Worm (Caenorhabditis elegans) whole organism, midembryonic: Measurements from ENCODE around the gene srw-56.
"Not testable (repeated sequence)": the region's sequence is repeated elsewhere in the genome, so short reads cannot be mapped to it uniquely, and the experiment has no call there.

ENCODE experiments used
- T22C8.4 ChIP-seq: fragments of 200-800 bp; sonication (Bioruptor generic); IDR thresholded peaks from 2 replicates; pipeline ENCODE4 v1.3.6; 2022; ENCODE audit warnings: missing genetic modification characterization, missing compliant biosample characterization
- cog-1 ChIP-seq: sonication (generic microtip); optimal IDR thresholded peaks from 2 replicates; lab custom pipeline; 2016; ENCODE audit warnings: missing genetic modification characterization, missing compliant biosample characterization
- flt-1 ChIP-seq: fragments of 200-800 bp; sonication (Bioruptor generic); IDR thresholded peaks from 2 replicates; pipeline ENCODE4 v1.3.6; 2022; ENCODE audit warnings: missing genetic modification characterization, missing compliant biosample characterization
- klf-2 ChIP-seq: fragments of 200-800 bp; sonication (Bioruptor generic); conservative IDR thresholded peaks from 2 replicates; pipeline ENCODE4 v1.3.6; 2022; ENCODE audit warnings: missing genetic modification reagents, missing genetic modification characterization, missing compliant biosample characterization
- med-1 ChIP-seq: sonication (generic microtip); optimal IDR thresholded peaks from 2 replicates; lab custom pipeline; 2017; ENCODE audit warnings: missing genetic modification characterization, mild to moderate bottlenecking, missing compliant biosample characterization, antibody characterized with exemption, missing genetic modification reagents; ENCODE audit not compliant: insufficient read depth
- ref-1 ChIP-seq: fragments of 200-800 bp; sonication (Bioruptor generic); conservative IDR thresholded peaks from 2 replicates; pipeline ENCODE4 v1.3.6; 2022; ENCODE audit warnings: missing genetic modification reagents, missing genetic modification characterization, missing compliant biosample characterization
- tab-1 ChIP-seq: fragments of 200-800 bp; sonication (Bioruptor generic); IDR thresholded peaks from 2 replicates; pipeline ENCODE4 v1.3.6; 2022; ENCODE audit warnings: missing genetic modification characterization, missing compliant biosample characterization
- ztf-23 ChIP-seq: fragments of 200-800 bp; sonication (Bioruptor generic); IDR thresholded peaks from 2 replicates; pipeline ENCODE4 v1.3.6; 2022; ENCODE audit warnings: missing genetic modification reagents, missing genetic modification characterization, missing compliant biosample characterization
- ztf-29 ChIP-seq: fragments of 200-800 bp; sonication (Bioruptor generic); IDR thresholded peaks from 2 replicates; pipeline ENCODE4 v1.3.6; 2022; ENCODE audit warnings: missing genetic modification reagents, missing genetic modification characterization, missing compliant biosample characterization

Gene srw-56

ce11 chrV:15943125-15943524, 9.5 kb downstream of the srw-56 start, which contains the start of gene srw-53:
srw-53 (plus strand) TSS chrV:15943425.
- TF ChIP-seq cog-1 (tag; lab: Kevin White, UChicago) = no peak
- no peak for TF ChIP-seq T22C8.4
- no peak for TF ChIP-seq flt-1
- TF ChIP-seq med-1 (GFP tag; lab: Kevin White, UChicago) = no peak
- no peak for TF ChIP-seq tab-1
- no peak for TF ChIP-seq ref-1 (GFP tag; lab: Robert Waterston, UW)
- TF ChIP-seq ztf-23 = no peak
- TF ChIP-seq klf-2 (GFP tag; lab: Robert Waterston, UW) = no peak
- TF ChIP-seq ztf-29 = no peak

DNA sequence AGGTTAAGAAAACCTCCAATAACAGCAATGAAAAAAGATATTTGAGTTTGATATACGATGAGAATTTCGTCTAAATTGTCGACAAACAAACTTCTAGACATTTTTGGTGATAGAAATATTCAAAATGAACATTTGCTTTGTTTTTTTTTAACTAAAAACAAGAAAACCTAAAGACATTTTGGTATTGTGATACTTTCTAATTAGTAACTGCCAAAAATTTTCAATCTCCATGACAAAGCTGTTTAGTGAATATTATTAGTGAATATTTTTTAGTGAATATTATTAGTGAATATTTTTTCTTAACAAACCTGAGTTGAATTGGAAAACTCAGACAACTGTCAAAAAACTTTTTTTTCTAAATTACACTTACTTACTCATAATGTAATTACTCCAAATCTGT, 12.4 kb downstream of the srw-56 start, which contains the start of gene srw-55:
Gene srw-55 (minus strand): TSS at position 101 of the 400 bp plus-strand sequence.
- TF ChIP-seq flt-1 = no peak
- TF ChIP-seq T22C8.4 = no peak
- TF ChIP-seq cog-1 (tag; lab: Kevin White, UChicago) = no peak
- TF ChIP-seq tab-1 = no peak
- no peak for TF ChIP-seq med-1 (GFP tag; lab: Kevin White, UChicago)
- TF ChIP-seq ztf-23 = no peak

ce11 chrV:15932390-15932789, 20.3 kb downstream of the srw-56 start, which contains the start of gene srw-26:
srw-26 (minus strand) TSS chrV:15932490.
- no peak for TF ChIP-seq ztf-23

ce11 chrV:15929882-15930281, 22.8 kb downstream of the srw-56 start, which contains the start of gene srbc-77:
srbc-77 (plus strand) TSS chrV:15930182.
- TF ChIP-seq ref-1 (GFP tag; lab: Robert Waterston, UW); cog-1 (tag; lab: Kevin White, UChicago); tab-1: not testable (repeated sequence)

ce11 chrV:15928325-15928724, 24.3 kb downstream of the srw-56 start, which contains the start of gene pzf-1:
pzf-1 (minus strand) TSS chrV:15928425.
- TF ChIP-seq ref-1 (GFP tag; lab: Robert Waterston, UW) (no peak), T22C8.4 (no peak), ztf-29 (no peak), med-1 (GFP tag; lab: Kevin White, UChicago) (no peak), tab-1 (no peak), klf-2 (GFP tag; lab: Robert Waterston, UW) (no peak), cog-1 (tag; lab: Kevin White, UChicago) (no peak), flt-1 (no peak), ztf-23 (no peak)

ce11 chrV:15924307-15924706, 28.4 kb downstream of the srw-56 start, which contains the start of gene nhr-108:
nhr-108 (minus strand) TSS chrV:15924472.
- no peak for TF ChIP-seq T22C8.4

- no peak for TF ChIP-seq tab-1
- TF ChIP-seq ztf-29 = no peak
- TF ChIP-seq ref-1 (GFP tag; lab: Robert Waterston, UW) = no peak
- no peak for TF ChIP-seq klf-2 (GFP tag; lab: Robert Waterston, UW)
- no peak for TF ChIP-seq T22C8.4
- TF ChIP-seq flt-1 = no peak
- TF ChIP-seq cog-1 (tag; lab: Kevin White, UChicago) = no peak
- TF ChIP-seq med-1 (GFP tag; lab: Kevin White, UChicago) = no peak
- no peak for TF ChIP-seq ztf-23
Measured at ce11 chrV:15922979-15923378, 29.7 kb downstream of the srw-56 start, which contains the start of gene F35E8.13. F35E8.13 (plus strand) TSS chrV:15923279.

- TF ChIP-seq flt-1 (no peak), ref-1 (GFP tag; lab: Robert Waterston, UW) (no peak), T22C8.4 (no peak), ztf-29 (no peak), tab-1 (no peak), med-1 (GFP tag; lab: Kevin White, UChicago) (no peak), ztf-23 (no peak), cog-1 (tag; lab: Kevin White, UChicago) (no peak), klf-2 (GFP tag; lab: Robert Waterston, UW) (no peak)
Measured at ce11 chrV:15921102-15921501, 31.6 kb downstream of the srw-56 start, which contains the start of gene cdr-1. cdr-1 (plus strand) TSS chrV:15921309.

DNA sequence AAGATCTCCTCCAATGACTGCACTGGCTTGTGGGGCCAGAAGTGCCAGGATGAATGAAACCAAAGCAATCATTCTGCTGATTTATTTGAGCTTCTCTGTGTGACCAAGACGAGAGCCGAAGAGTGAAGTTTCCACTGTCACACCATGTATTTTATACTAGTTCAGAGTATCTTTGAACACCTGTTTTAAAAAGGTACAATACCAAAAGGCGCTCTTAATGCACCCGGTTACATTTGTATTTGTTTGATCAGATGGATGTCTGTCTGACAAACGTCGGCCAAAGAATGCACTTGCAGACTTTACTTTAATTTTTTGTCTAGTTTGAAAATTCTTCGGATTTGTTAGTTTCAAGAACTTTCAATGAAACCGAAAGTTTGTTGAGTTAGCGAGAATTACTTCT, 32.4 kb downstream of the srw-56 start, which contains the start of gene F35E8.10:
Gene F35E8.10 (minus strand): TSS at position 101 of the 400 bp plus-strand sequence.
- TF ChIP-seq med-1 (GFP tag; lab: Kevin White, UChicago) = no peak
- TF ChIP-seq ztf-23 = no peak
- no peak for TF ChIP-seq klf-2 (GFP tag; lab: Robert Waterston, UW)
- no peak for TF ChIP-seq T22C8.4
- no peak for TF ChIP-seq ref-1 (GFP tag; lab: Robert Waterston, UW)
- no peak for TF ChIP-seq flt-1
- TF ChIP-seq cog-1 (tag; lab: Kevin White, UChicago) = no peak
- no peak for TF ChIP-seq tab-1
- TF ChIP-seq ztf-29 = no peak

DNA sequence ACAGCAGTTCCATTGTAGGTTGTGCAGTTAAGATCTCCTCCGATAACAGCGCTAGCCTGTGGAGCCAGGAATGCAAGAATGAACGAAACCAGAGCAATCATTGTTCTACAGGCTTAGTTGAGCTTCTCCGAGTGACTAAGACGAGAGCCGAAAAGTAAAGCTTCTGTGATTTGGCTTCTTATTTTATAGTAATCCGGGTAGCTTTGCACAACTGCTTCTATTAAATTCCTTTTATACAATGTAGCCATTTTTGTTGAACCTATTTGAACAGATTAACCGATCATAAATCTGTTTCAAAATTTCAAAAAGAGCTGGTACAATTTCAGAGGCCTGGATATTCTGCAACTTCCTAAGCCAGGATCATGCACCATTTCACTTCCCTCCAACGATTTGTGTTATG, 35.2 kb downstream of the srw-56 start, which contains the start of gene F35E8.9:
Gene F35E8.9 (minus strand): TSS at position 101 of the 400 bp plus-strand sequence.
- TF ChIP-seq ref-1 (GFP tag; lab: Robert Waterston, UW) (no peak), med-1 (GFP tag; lab: Kevin White, UChicago) (no peak), tab-1 (no peak), ztf-23 (no peak)

DNA sequence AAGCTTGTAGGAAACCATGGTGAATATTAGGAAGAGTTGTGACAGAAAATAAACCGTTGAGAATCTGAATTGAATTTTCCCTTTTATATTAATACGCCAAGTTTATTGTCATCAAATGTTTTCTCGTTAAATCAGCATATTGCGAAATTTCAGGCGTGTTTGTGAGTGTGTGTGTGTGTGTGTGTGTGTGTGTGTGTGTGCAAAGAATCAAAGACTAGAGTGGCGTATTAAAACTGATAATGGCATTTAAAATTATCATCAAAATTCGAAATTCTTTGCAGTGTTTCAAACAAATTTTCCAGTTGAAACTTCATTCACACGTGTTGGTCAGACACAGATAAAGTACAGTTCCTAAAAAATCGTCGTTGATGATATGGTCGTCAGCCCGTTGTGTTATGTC, 36.7 kb downstream of the srw-56 start, which contains the start of gene gst-38:
Gene gst-38 (minus strand): TSS at position 152 of the 400 bp plus-strand sequence.
- TF ChIP-seq ztf-23 (no peak), T22C8.4 (no peak), ztf-29 (no peak), tab-1 (no peak), klf-2 (GFP tag; lab: Robert Waterston, UW) (no peak), med-1 (GFP tag; lab: Kevin White, UChicago) (no peak), cog-1 (tag; lab: Kevin White, UChicago) (no peak), ref-1 (GFP tag; lab: Robert Waterston, UW) (no peak), flt-1 (no peak)
